Fruit fly (Drosophila melanogaster): ENCODE results near the gene Usp47.

Gene Usp47

dm6 chr3L:5751740-5752579 is 813 bp upstream of the Usp47 start, which contains the start of gene DnaJ-1 (continued):
- no peak for TF ChIP-seq Met (GFP tag; optimal IDR thresholded peaks at IDR 0.05)
- TF ChIP-seq pdm3 (GFP tag; optimal IDR thresholded peaks at IDR 0.05), result no peak
- peak; percentile 82 for TF ChIP-seq CG6854 (GFP tag; optimal IDR thresholded peaks at IDR 0.05)
- TF ChIP-seq ss (GFP tag; optimal IDR thresholded peaks at IDR 0.05), result peak; percentile 69 to 84
- peak; percentile 61 for TF ChIP-seq Sox14 (GFP tag; optimal IDR thresholded peaks at IDR 0.05)
- no peak for TF ChIP-seq CG8632 (GFP tag; optimal IDR thresholded peaks at IDR 0.05)
- TF ChIP-seq CG15336 (GFP tag; IDR thresholded peaks at IDR 0.05), result no peak
- no peak for TF ChIP-seq CG10669 (GFP tag; optimal IDR thresholded peaks at IDR 0.05)
- peak; percentile 32 for TF ChIP-seq CG1621 (tag; optimal IDR thresholded peaks at IDR 0.05)

dm6 chr3L:5753605-5754365 is 1.0 kb downstream of the Usp47 start:
- TF ChIP-seq Gug (GFP tag; IDR thresholded peaks at IDR 0.05) (0 out of 2 replicates have a peak, but pooled peaks have one; percentile 7), eg (GFP tag; IDR thresholded peaks at IDR 0.05) (peak; percentile 23; the same call in 1 of the 3 replicates), vri (GFP tag; optimal IDR thresholded peaks at IDR 0.05) (peak; percentile 94), dac (GFP tag; optimal IDR thresholded peaks at IDR 0.05) (no peak), Eip78C (GFP tag) (peak; percentile 43), CG34406 (GFP tag; optimal IDR thresholded peaks at IDR 0.05) (no peak), Lpt (GFP tag; optimal IDR thresholded peaks at IDR 0.05) (peak; percentile 3)

- TF ChIP-seq CG8319 (GFP tag; optimal IDR thresholded peaks at IDR 0.05) (no peak), achi (GFP tag; optimal IDR thresholded peaks at IDR 0.05) (no peak), fkh (GFP tag; optimal IDR thresholded peaks at IDR 0.05) (no peak), dsx (GFP tag; optimal IDR thresholded peaks at IDR 0.05; ENCODE audit: poor library complexity, severe bottlenecking) (no peak), lz (GFP tag; optimal IDR thresholded peaks at IDR 0.05) (no peak)
Observed at dm6 chr3L:5764922-5765843, 12.4 kb downstream of the Usp47 start, which contains the start of gene CG10576. CG10576 (minus strand) TSS chr3L:5765702.

dm6 chr3L:5765844-5766200 is 13.0 kb downstream of the Usp47 start, which contains the start of gene Txl:
Txl (plus strand) TSS chr3L:5765846.
- TF ChIP-seq Eip75B (GFP tag; optimal IDR thresholded peaks at IDR 0.05) (no peak), Ets96B (tag; optimal IDR thresholded peaks at IDR 0.05) (no peak), Hr38 (GFP tag; optimal IDR thresholded peaks at IDR 0.05) (no peak), CG6854 (GFP tag; optimal IDR thresholded peaks at IDR 0.05) (no peak), CG15336 (GFP tag; IDR thresholded peaks at IDR 0.05) (no peak), salr (GFP tag; optimal IDR thresholded peaks at IDR 0.05) (no peak), achi (GFP tag; optimal IDR thresholded peaks at IDR 0.05) (no peak), topi (GFP tag; optimal IDR thresholded peaks at IDR 0.05) (no peak), CG10631 (GFP tag; optimal IDR thresholded peaks at IDR 0.05) (no peak), CG3032 (tag; optimal IDR thresholded peaks at IDR 0.05) (no peak), CG8319 (GFP tag; optimal IDR thresholded peaks at IDR 0.05) (no peak), Hr4 (GFP tag; optimal IDR thresholded peaks at IDR 0.05) (no peak), Met (GFP tag; optimal IDR thresholded peaks at IDR 0.05) (no peak)

Data from whole organism, prepupa.